Fruit fly (Drosophila melanogaster): ENCODE results near the gene CG11779.
A peak's percentile ranks its signal among the peaks of the same experiment; 100 is the strongest.

CG11779 gene

DNA sequence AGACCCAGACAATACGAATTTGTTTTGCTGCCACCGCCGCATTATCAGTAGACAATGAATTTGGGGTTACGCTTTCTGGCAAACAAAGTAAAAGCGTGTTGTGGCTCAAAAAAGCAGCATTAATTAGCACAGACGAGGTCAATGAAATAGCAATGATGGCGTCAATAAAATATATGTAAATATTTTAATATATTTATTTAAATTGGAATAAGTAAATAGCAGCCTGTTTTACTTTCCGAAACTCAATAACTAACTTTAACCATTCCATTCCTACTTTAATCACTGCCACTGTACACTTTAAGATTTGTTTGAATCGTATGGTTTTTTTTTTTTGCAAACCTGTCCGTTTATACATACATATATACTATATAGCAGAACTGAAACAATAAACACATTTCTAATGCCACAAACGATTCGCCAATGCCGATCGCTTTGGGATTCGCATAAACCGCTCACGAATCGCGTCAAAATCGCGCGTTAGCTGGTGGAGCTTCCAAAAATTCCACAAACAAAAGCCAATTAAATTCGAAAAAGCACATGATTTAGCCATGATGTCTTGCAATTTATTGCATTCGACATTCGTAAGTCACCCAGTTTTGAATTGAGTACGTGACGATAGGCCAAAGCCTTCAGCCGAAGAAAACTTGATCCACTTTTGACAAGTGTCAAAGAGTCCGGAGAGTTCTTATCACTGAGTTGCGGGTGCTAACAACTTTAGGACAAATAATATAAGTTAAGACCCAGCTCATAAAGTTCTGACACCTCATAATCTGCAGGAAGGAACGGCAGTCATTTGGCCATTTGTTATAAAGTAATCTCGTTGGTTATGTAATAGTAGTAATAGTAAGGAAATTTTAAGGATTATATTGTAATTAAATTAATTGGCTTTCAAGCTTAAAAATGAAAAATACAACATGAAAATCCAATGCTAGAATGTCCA lies 7.6 kb downstream of the CG11779 start (continued):
- no peak for TF ChIP-seq CG7271 (tag; optimal IDR thresholded peaks at IDR 0.05)
- no peak for TF ChIP-seq Atf3 (GFP tag; optimal IDR thresholded peaks at IDR 0.05)
- 0 out of 2 replicates have a peak, but pooled peaks have one; percentile 11 for TF ChIP-seq CG32772 (GFP tag; IDR thresholded peaks at IDR 0.05)
- TF ChIP-seq BEAF-32 (GFP tag; optimal IDR thresholded peaks at IDR 0.05), result no peak
- no peak for TF ChIP-seq CG33557 (GFP tag; optimal IDR thresholded peaks at IDR 0.05)
- TF ChIP-seq lola (GFP tag; optimal IDR thresholded peaks at IDR 0.05), result no peak
- TF ChIP-seq Hr3 (GFP tag; optimal IDR thresholded peaks at IDR 0.05), result no peak
- no peak for TF ChIP-seq Lpt (GFP tag; optimal IDR thresholded peaks at IDR 0.05)
- TF ChIP-seq mam (GFP tag; optimal IDR thresholded peaks at IDR 0.05), result no peak
- TF ChIP-seq eyg (GFP tag; optimal IDR thresholded peaks at IDR 0.05), result no peak
- no peak for TF ChIP-seq danr (GFP tag; IDR thresholded peaks at IDR 0.05)
- TF ChIP-seq CG17912 (GFP tag; optimal IDR thresholded peaks at IDR 0.05), result no peak
- TF ChIP-seq CG11247 (GFP tag; IDR thresholded peaks at IDR 0.05), result peak; percentile 53; the same call in 1 of the 2 replicates
- TF ChIP-seq CG11093 (GFP tag; IDR thresholded peaks at IDR 0.05), result 0 out of 3 replicates have a peak, but pooled peaks have one; percentile 13
- no peak for TF ChIP-seq sna (GFP tag; IDR thresholded peaks at IDR 0.05; ENCODE audit: partially characterized antibody)
- no peak for TF ChIP-seq ERR (GFP tag; optimal IDR thresholded peaks at IDR 0.05)
- peak; percentile 16 for TF ChIP-seq CG9727 (GFP tag; optimal IDR thresholded peaks at IDR 0.05)
- TF ChIP-seq Bgb (GFP tag; IDR thresholded peaks at IDR 0.05; ENCODE audit: partially characterized antibody), result no peak
- TF ChIP-seq Side (GFP tag; optimal IDR thresholded peaks at IDR 0.05), result no peak
- TF ChIP-seq gem (tag; optimal IDR thresholded peaks at IDR 0.05), result peak; percentile 59
- no peak for TF ChIP-seq Bteb2 (GFP tag; optimal IDR thresholded peaks at IDR 0.05)
- no peak for TF ChIP-seq Chrac-16 (GFP tag; optimal IDR thresholded peaks at IDR 0.05)
- TF ChIP-seq btn (GFP tag; optimal IDR thresholded peaks at IDR 0.05), result no peak
- TF ChIP-seq stc (GFP tag; IDR thresholded peaks at IDR 0.05), result peak; percentile 46
- TF ChIP-seq dm (GFP tag; optimal IDR thresholded peaks at IDR 0.05), result no peak
- no peak for TF ChIP-seq nau (GFP tag; optimal IDR thresholded peaks at IDR 0.05)
- no peak for TF ChIP-seq dmrt11E (tag; optimal IDR thresholded peaks at IDR 0.05)
- peak; percentile 16 for TF ChIP-seq CG17385 (GFP tag; optimal IDR thresholded peaks at IDR 0.05)
- TF ChIP-seq CG17328 (GFP tag; IDR thresholded peaks at IDR 0.05), result peak; percentile 43; the same call in 1 of the 2 replicates
- no peak for TF ChIP-seq Abd-B (GFP tag; optimal IDR thresholded peaks at IDR 0.05)
- TF ChIP-seq pros (GFP tag; optimal IDR thresholded peaks at IDR 0.05), result no peak
- TF ChIP-seq CG34376 (GFP tag; optimal IDR thresholded peaks at IDR 0.05), result no peak
- TF ChIP-seq HHEX (GFP tag; optimal IDR thresholded peaks at IDR 0.05), result no peak
- peak; percentile 60 for TF ChIP-seq CG15269 (tag; optimal IDR thresholded peaks at IDR 0.05)
- TF ChIP-seq Deaf1 (tag; optimal IDR thresholded peaks at IDR 0.05), result no peak
- TF ChIP-seq jing (GFP tag; optimal IDR thresholded peaks at IDR 0.05), result no peak
- TF ChIP-seq HLH4C (GFP tag; IDR thresholded peaks at IDR 0.05; ENCODE audit: partially characterized antibody), result no peak
- TF ChIP-seq Dp (GFP tag; optimal IDR thresholded peaks at IDR 0.05), result no peak
- TF ChIP-seq al (GFP tag; IDR thresholded peaks at IDR 0.05), result peak; percentile 49; the same call in 1 of the 2 replicates
- no peak for TF ChIP-seq gce (GFP tag; IDR thresholded peaks at IDR 0.05)
- no peak for TF ChIP-seq knrl (GFP tag; IDR thresholded peaks at IDR 0.05; ENCODE audit: partially characterized antibody)
- no peak for TF ChIP-seq chm (GFP tag; IDR thresholded peaks at IDR 0.05)
- no peak for TF ChIP-seq CG14710 (tag; optimal IDR thresholded peaks at IDR 0.05)
- TF ChIP-seq CG1602 (GFP tag; optimal IDR thresholded peaks at IDR 0.05), result no peak
- TF ChIP-seq CG12299 (tag; optimal IDR thresholded peaks at IDR 0.05), result no peak
- no peak for TF ChIP-seq chinmo (GFP tag; IDR thresholded peaks at IDR 0.05; ENCODE audit: partially characterized antibody)
- no peak for TF ChIP-seq twi (tag; optimal IDR thresholded peaks at IDR 0.05)
- TF ChIP-seq Hmx (GFP tag; optimal IDR thresholded peaks at IDR 0.05), result no peak

Data from whole organism, embryonic.